Fruit fly (Drosophila melanogaster): ENCODE data around the gene CG10165.

CG10165 gene

DNA sequence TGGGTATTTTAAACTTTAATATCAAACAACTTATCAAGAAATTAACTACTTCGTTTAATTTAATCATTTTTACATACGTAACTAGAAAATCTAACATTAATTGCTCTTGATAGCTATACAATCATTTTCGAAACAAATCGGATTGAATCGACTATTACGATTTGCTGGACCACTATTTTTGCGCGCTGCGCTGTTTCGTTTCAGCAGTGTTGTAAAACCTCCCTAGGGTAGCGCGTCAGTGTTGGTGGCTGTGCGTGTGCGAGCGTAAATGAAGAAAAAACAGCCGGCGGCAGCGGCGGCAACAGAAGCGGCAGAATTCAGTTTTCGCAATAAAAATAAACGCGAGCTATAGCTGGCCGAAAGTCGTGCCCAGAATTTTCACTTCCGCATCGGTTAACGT, 3.1 kb upstream of the CG10165 start, which contains the start of gene CG33116 (continued):
- peak; percentile 76 for TF ChIP-seq CG6808 (GFP tag; optimal IDR thresholded peaks at IDR 0.05)
- peak; percentile 89 for TF ChIP-seq CG15336 (GFP tag; IDR thresholded peaks at IDR 0.05)
- TF ChIP-seq CG11762 (GFP tag; optimal IDR thresholded peaks at IDR 0.05; ENCODE audit: insufficient read depth): peak; percentile 72
- peak; percentile 85 for TF ChIP-seq CG6276 (GFP tag; optimal IDR thresholded peaks at IDR 0.05)
- TF ChIP-seq CG6163 (GFP tag; IDR thresholded peaks at IDR 0.05): peak; percentile 85
- peak; percentile 57 for TF ChIP-seq CG16779 (tag; optimal IDR thresholded peaks at IDR 0.05)
- TF ChIP-seq CG3919 (GFP tag; optimal IDR thresholded peaks at IDR 0.05): peak; percentile 92
- TF ChIP-seq CG8319 (GFP tag; optimal IDR thresholded peaks at IDR 0.05): peak; percentile 60
- peak; percentile 77 for TF ChIP-seq CG3032 (tag; optimal IDR thresholded peaks at IDR 0.05)
- TF ChIP-seq achi (GFP tag; optimal IDR thresholded peaks at IDR 0.05): peak; percentile 85
- peak; percentile 88 for TF ChIP-seq vri (GFP tag; optimal IDR thresholded peaks at IDR 0.05)

DNA sequence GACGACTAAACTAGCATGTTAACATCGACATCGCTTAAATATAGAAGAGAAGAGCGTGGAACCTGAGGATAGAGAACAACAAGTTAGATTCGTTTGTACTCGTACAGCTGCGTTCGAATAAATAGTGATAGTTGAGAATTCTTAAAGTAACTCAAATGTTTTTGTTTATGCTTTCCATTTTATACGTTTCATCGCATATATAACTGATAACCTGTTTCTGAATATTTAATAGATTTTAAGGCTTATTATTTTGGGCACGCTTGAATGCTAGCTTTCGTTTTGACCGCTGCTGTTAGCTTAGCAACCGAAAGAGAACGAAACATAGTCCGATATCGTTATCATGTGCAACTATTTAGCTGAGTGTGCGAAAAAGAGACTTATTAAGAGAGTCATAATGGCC, 1.8 kb downstream of the CG10165 start:
- TF ChIP-seq CG6792 (GFP tag; optimal IDR thresholded peaks at IDR 0.05) (peak; percentile 91), esn (GFP tag; optimal IDR thresholded peaks at IDR 0.05) (peak; percentile 74), eg (GFP tag; IDR thresholded peaks at IDR 0.05) (peak; percentile 100), CG6808 (GFP tag; optimal IDR thresholded peaks at IDR 0.05) (peak; percentile 92), vri (GFP tag; optimal IDR thresholded peaks at IDR 0.05) (peak; percentile 83), acj6 (GFP tag; optimal IDR thresholded peaks at IDR 0.05) (peak; percentile 94), achi (GFP tag; optimal IDR thresholded peaks at IDR 0.05) (peak; percentile 97), CG10669 (GFP tag; optimal IDR thresholded peaks at IDR 0.05) (peak; percentile 94), CG7368 (GFP tag; optimal IDR thresholded peaks at IDR 0.05) (peak; percentile 90), Eip78C (GFP tag) (peak; percentile 99), Sox14 (GFP tag; optimal IDR thresholded peaks at IDR 0.05) (peak; percentile 95), fkh (GFP tag; optimal IDR thresholded peaks at IDR 0.05) (peak; percentile 76), Eip93F (GFP tag; optimal IDR thresholded peaks at IDR 0.05) (peak; percentile 61), Hr38 (GFP tag; optimal IDR thresholded peaks at IDR 0.05) (peak; percentile 33), CG10631 (GFP tag; optimal IDR thresholded peaks at IDR 0.05) (peak; percentile 96), CG6854 (GFP tag; optimal IDR thresholded peaks at IDR 0.05) (no peak), Smox (GFP tag; optimal IDR thresholded peaks at IDR 0.05) (peak; percentile 53), Ets96B (tag; optimal IDR thresholded peaks at IDR 0.05) (peak; percentile 98), CG16779 (tag; optimal IDR thresholded peaks at IDR 0.05) (peak; percentile 97), CG31627 (GFP tag; optimal IDR thresholded peaks at IDR 0.05) (peak; percentile 64), topi (GFP tag; optimal IDR thresholded peaks at IDR 0.05) (peak; percentile 71), CG8632 (GFP tag; optimal IDR thresholded peaks at IDR 0.05) (peak; percentile 90), net (GFP tag; optimal IDR thresholded peaks at IDR 0.05) (peak; percentile 97), Hr39 (GFP tag; optimal IDR thresholded peaks at IDR 0.05) (peak; percentile 69), lz (GFP tag; optimal IDR thresholded peaks at IDR 0.05) (peak; percentile 77), CG9139 (GFP tag; optimal IDR thresholded peaks at IDR 0.05) (peak; percentile 93), CG6276 (GFP tag; optimal IDR thresholded peaks at IDR 0.05) (peak; percentile 99), fd59A (GFP tag; optimal IDR thresholded peaks at IDR 0.05) (peak; percentile 96), CG15336 (GFP tag; IDR thresholded peaks at IDR 0.05) (peak; percentile 100), Blimp-1 (GFP tag; optimal IDR thresholded peaks at IDR 0.05) (no peak), CG1621 (tag; optimal IDR thresholded peaks at IDR 0.05) (peak; percentile 93), Sox102F (GFP tag; optimal IDR thresholded peaks at IDR 0.05) (peak; percentile 54), ss (GFP tag; optimal IDR thresholded peaks at IDR 0.05) (peak; percentile 94), Hr4 (GFP tag; optimal IDR thresholded peaks at IDR 0.05) (peak; percentile 99), Ets21C (GFP tag; optimal IDR thresholded peaks at IDR 0.05) (peak; percentile 27), CG4318 (GFP tag; optimal IDR thresholded peaks at IDR 0.05) (peak; percentile 95), CG11294 (GFP tag; IDR thresholded peaks at IDR 0.05) (peak; percentile 99), CG11902 (GFP tag; optimal IDR thresholded peaks at IDR 0.05) (peak; percentile 61), OdsH (GFP tag; optimal IDR thresholded peaks at IDR 0.05) (peak; percentile 97), pdm3 (GFP tag; optimal IDR thresholded peaks at IDR 0.05) (peak; percentile 97), fd85E (GFP tag; optimal IDR thresholded peaks at IDR 0.05) (peak; percentile 67), CG8319 (GFP tag; optimal IDR thresholded peaks at IDR 0.05) (peak; percentile 85), svp (GFP tag) (no peak), CG8119 (GFP tag; IDR thresholded peaks at IDR 0.05) (peak; percentile 99), CG6163 (GFP tag; IDR thresholded peaks at IDR 0.05) (peak; percentile 99), CG11762 (GFP tag; optimal IDR thresholded peaks at IDR 0.05; ENCODE audit: insufficient read depth) (peak; percentile 93), CG32006 (GFP tag; optimal IDR thresholded peaks at IDR 0.05) (peak; percentile 99)

All from whole organism, prepupa.